Fruit fly (Drosophila melanogaster): ENCODE data around the gene Spn28Da.

Spn28Da gene

DNA sequence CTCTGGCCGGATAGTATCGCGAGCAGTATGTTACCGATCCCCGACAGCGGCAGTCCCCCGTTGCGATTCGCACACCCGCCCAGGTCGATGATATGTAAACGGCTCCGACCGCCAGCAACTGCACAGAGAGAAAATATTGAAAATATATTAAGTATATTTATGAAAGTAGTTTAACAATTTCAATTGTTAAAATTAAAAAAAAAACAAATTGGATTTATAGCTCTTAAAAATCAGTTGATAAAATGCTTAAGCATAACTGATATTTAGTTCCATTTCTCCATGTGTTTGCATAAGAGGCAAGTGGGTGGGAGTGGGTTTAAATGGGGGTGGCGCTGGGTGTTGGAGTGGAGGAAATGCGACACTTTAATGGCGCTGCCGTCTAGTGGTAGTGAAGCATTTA is 39.5 kb downstream of the Spn28Da start (continued):
- TF ChIP-seq CG9215 (GFP tag; IDR thresholded peaks at IDR 0.05): peak; percentile 27; the same call in 1 of the 2 replicates
- TF ChIP-seq run (tag; optimal IDR thresholded peaks at IDR 0.05): no peak
- TF ChIP-seq CG7372 (GFP tag; IDR thresholded peaks at IDR 0.05): no peak
- 0 out of 2 replicates have a peak, but pooled peaks have one; percentile 34 for TF ChIP-seq wor (GFP tag; IDR thresholded peaks at IDR 0.05)
- no peak for TF ChIP-seq CG7963 (GFP tag; IDR thresholded peaks at IDR 0.05; ENCODE audit: partially characterized antibody)
- TF ChIP-seq CG18476 (GFP tag; optimal IDR thresholded peaks at IDR 0.05): no peak
- TF ChIP-seq prd (optimal IDR thresholded peaks at IDR 0.05): no peak
- peak; percentile 39; the same call in 1 of the 3 replicates for TF ChIP-seq prd (GFP tag; IDR thresholded peaks at IDR 0.05)
- TF ChIP-seq CG12104 (GFP tag; optimal IDR thresholded peaks at IDR 0.05): no peak
- TF ChIP-seq Lhr (GFP tag; optimal IDR thresholded peaks at IDR 0.05): no peak
- TF ChIP-seq CG31441 (GFP tag; IDR thresholded peaks at IDR 0.05): peak; percentile 27; the same call in 1 of the 2 replicates
- TF ChIP-seq CG34224 (GFP tag; IDR thresholded peaks at IDR 0.05; ENCODE audit: partially characterized antibody): no peak
- TF ChIP-seq vvl (GFP tag; IDR thresholded peaks at IDR 0.05): peak; percentile 61; the same call in 1 of the 2 replicates
- no peak for TF ChIP-seq HmgZ (tag; optimal IDR thresholded peaks at IDR 0.05)
- 0 out of 2 replicates have a peak, but pooled peaks have one; percentile 32 for TF ChIP-seq CG17328 (GFP tag; IDR thresholded peaks at IDR 0.05)
- no peak for TF ChIP-seq ro (GFP tag; IDR thresholded peaks at IDR 0.05)
- no peak for TF ChIP-seq wdn (GFP tag; IDR thresholded peaks at IDR 0.05)
- peak; percentile 23; the same call in 1 of the 2 replicates for TF ChIP-seq ssp (GFP tag; IDR thresholded peaks at IDR 0.05)
- TF ChIP-seq ATbp (GFP tag; optimal IDR thresholded peaks at IDR 0.05): peak; percentile 32
- TF ChIP-seq CG4328 (GFP tag; optimal IDR thresholded peaks at IDR 0.05): no peak
- no peak for TF ChIP-seq en (GFP tag; optimal IDR thresholded peaks at IDR 0.05)
- TF ChIP-seq MESR4 (GFP tag; optimal IDR thresholded peaks at IDR 0.05): no peak
- TF ChIP-seq kay (GFP tag; optimal IDR thresholded peaks at IDR 0.05): no peak
- no peak for TF ChIP-seq Dad (GFP tag; optimal IDR thresholded peaks at IDR 0.05)
- no peak for TF ChIP-seq pan (optimal IDR thresholded peaks at IDR 0.05)
- peak in 1 of 2 experiments; percentile 45 for TF ChIP-seq pan (GFP tag; optimal IDR thresholded peaks at IDR 0.05 in 1 of 2, IDR thresholded peaks at IDR 0.05 in 1 of 2)
- TF ChIP-seq exex (tag; optimal IDR thresholded peaks at IDR 0.05): no peak
- no peak for TF ChIP-seq ems (GFP tag; optimal IDR thresholded peaks at IDR 0.05)
- TF ChIP-seq CG17359 (tag; optimal IDR thresholded peaks at IDR 0.05): peak; percentile 43
- TF ChIP-seq Mad (GFP tag; optimal IDR thresholded peaks at IDR 0.05): no peak
- TF ChIP-seq CG30431 (GFP tag; optimal IDR thresholded peaks at IDR 0.05): no peak
- peak; percentile 43; the same call in 1 of the 3 replicates for TF ChIP-seq zfh1 (GFP tag; IDR thresholded peaks at IDR 0.05)
- no peak for TF ChIP-seq h (optimal IDR thresholded peaks at IDR 0.05)
- TF ChIP-seq Camta (GFP tag; optimal IDR thresholded peaks at IDR 0.05): no peak
- no peak for TF ChIP-seq Usf (GFP tag; optimal IDR thresholded peaks at IDR 0.05)
- no peak for TF ChIP-seq CG42726 (GFP tag; IDR thresholded peaks at IDR 0.05; ENCODE audit: partially characterized antibody)
- peak; percentile 52 for TF ChIP-seq gem (tag; optimal IDR thresholded peaks at IDR 0.05)
- TF ChIP-seq slbo (GFP tag; IDR thresholded peaks at IDR 0.05): peak; percentile 57
- no peak for TF ChIP-seq CG2129 (GFP tag; IDR thresholded peaks at IDR 0.05; ENCODE audit: partially characterized antibody)
- TF ChIP-seq crc (GFP tag; optimal IDR thresholded peaks at IDR 0.05): no peak
- no peak for TF ChIP-seq CG11560 (tag; IDR thresholded peaks at IDR 0.05)
- TF ChIP-seq CG10147 (GFP tag; optimal IDR thresholded peaks at IDR 0.05): no peak
- TF ChIP-seq CG6689 (GFP tag; IDR thresholded peaks at IDR 0.05): peak; percentile 22; the same call in 1 of the 2 replicates
- peak; percentile 7 for TF ChIP-seq Hand (GFP tag; optimal IDR thresholded peaks at IDR 0.05)
- no peak for TF ChIP-seq CG7987 (GFP tag; optimal IDR thresholded peaks at IDR 0.05)
- TF ChIP-seq chif (GFP tag; optimal IDR thresholded peaks at IDR 0.05): no peak
- peak; percentile 42 for TF ChIP-seq Ptx1 (GFP tag; IDR thresholded peaks at IDR 0.05)
- TF ChIP-seq CG10654 (GFP tag; optimal IDR thresholded peaks at IDR 0.05): no peak
- peak; percentile 24 for TF ChIP-seq CG10979 (tag; optimal IDR thresholded peaks at IDR 0.05)
- peak; percentile 34 for TF ChIP-seq unpg (GFP tag; optimal IDR thresholded peaks at IDR 0.05)
- TF ChIP-seq ewg (GFP tag; optimal IDR thresholded peaks at IDR 0.05): peak; percentile 13
- peak; percentile 6 for TF ChIP-seq CG12659 (GFP tag; optimal IDR thresholded peaks at IDR 0.05)

All from whole organism, embryonic.